Worm (Caenorhabditis elegans) whole organism, L4 larva: Measurements from ENCODE around the gene ajm-1.
A peak's percentile ranks its signal among the peaks of the same experiment; 100 is the strongest.

Source experiments
- F10B5.3 ChIP-seq: sonication (generic microtip); optimal IDR thresholded peaks from 2 replicates; lab custom pipeline; 2016; ENCODE audit warnings: mild to moderate bottlenecking, missing genetic modification characterization, missing compliant biosample characterization
- F26F4.8 ChIP-seq: fragments of 200-800 bp; sonication (Bioruptor generic); conservative IDR thresholded peaks from 2 replicates; pipeline ENCODE4 v1.3.6; 2022; ENCODE audit warnings: missing genetic modification characterization, missing compliant biosample characterization
- F44E2.7 ChIP-seq: fragments of 200-800 bp; sonication (Bioruptor generic); IDR thresholded peaks from 2 replicates; pipeline ENCODE4 v2.1.2; 2022; ENCODE audit warnings: missing genetic modification characterization, missing compliant biosample characterization
- T26A8.4 ChIP-seq: fragments of 200-800 bp; sonication (Bioruptor generic); IDR thresholded peaks from 2 replicates; pipeline ENCODE4 v1.3.6; 2022; ENCODE audit warnings: missing genetic modification characterization, missing compliant biosample characterization
- Y5F2A.4 ChIP-seq: fragments of 200-800 bp; sonication (Bioruptor generic); optimal IDR thresholded peaks from 2 replicates; lab custom pipeline; 2018; ENCODE audit warnings: mild to moderate bottlenecking, missing genetic modification characterization, missing compliant biosample characterization
- aha-1 ChIP-seq: fragments of 150-350 bp; peaks from one replicate; lab custom pipeline; 2014; ENCODE audit warnings: missing biosample characterization, missing genetic modification characterization
- aly-2 ChIP-seq: sonication (generic microtip); optimal IDR thresholded peaks from 2 replicates; lab custom pipeline; 2018; ENCODE audit warnings: missing biosample characterization, missing genetic modification characterization
- arid-1 ChIP-seq: fragments of 200-800 bp; sonication (Bioruptor generic); conservative IDR thresholded peaks from 2 replicates; pipeline ENCODE4 v1.3.6; 2022; ENCODE audit warnings: missing genetic modification reagents, missing genetic modification characterization, missing compliant biosample characterization
- ceh-82 ChIP-seq: sonication (generic microtip); optimal IDR thresholded peaks from 2 replicates; lab custom pipeline; 2017; ENCODE audit warnings: missing biosample characterization, missing genetic modification characterization
- ctbp-1 ChIP-seq: fragments of 200-800 bp; sonication (Bioruptor generic); IDR thresholded peaks from 2 replicates; pipeline ENCODE4 v1.3.6; 2022; ENCODE audit warnings: missing genetic modification reagents, missing genetic modification characterization, missing compliant biosample characterization
- daf-16 ChIP-seq, 3 experiments: sonication (generic microtip); optimal IDR thresholded peaks; 2 replicates each; lab custom pipeline; 2016 to 2017; ENCODE audit warnings: missing genetic modification characterization in 3 of 3, missing genetic modification reagents in 3 of 3, mild to moderate bottlenecking in 2 of 3, missing compliant biosample characterization in 2 of 3, missing biosample characterization in 1 of 3, moderate library complexity in 1 of 3
- daf-8 ChIP-seq: fragments of 200-800 bp; sonication (Bioruptor generic); IDR thresholded peaks from 2 replicates; pipeline ENCODE4 v1.3.6; 2022; ENCODE audit warnings: missing genetic modification characterization, missing compliant biosample characterization
- dmd-8 ChIP-seq: fragments of 200-800 bp; sonication (Bioruptor generic); IDR thresholded peaks from 2 replicates; pipeline ENCODE4 v1.3.6; 2022; ENCODE audit warnings: missing genetic modification characterization, missing compliant biosample characterization
- dmd-9 ChIP-seq: fragments of 200-800 bp; sonication (Bioruptor generic); IDR thresholded peaks from 2 replicates; pipeline ENCODE4 v1.3.6; 2022; ENCODE audit warnings: missing genetic modification reagents, missing genetic modification characterization, missing compliant biosample characterization
- dpl-1 ChIP-seq: fragments of 150-350 bp; optimal IDR thresholded peaks from 2 replicates; lab custom pipeline; 2014; ENCODE audit warnings: missing biosample characterization, missing genetic modification reagents, missing genetic modification characterization
- dve-1 ChIP-seq: sonication (generic microtip); optimal IDR thresholded peaks from 2 replicates; lab custom pipeline; 2017; ENCODE audit warnings: antibody characterized with exemption, mild to moderate bottlenecking, missing genetic modification characterization, missing compliant biosample characterization; ENCODE audit not compliant: insufficient read depth
- hif-1 ChIP-seq, 2 experiments: sonication (generic microtip); optimal IDR thresholded peaks; 2 replicates each; lab custom pipeline; 2016 to 2017; ENCODE audit warnings: missing compliant biosample characterization in 2 of 2, missing genetic modification characterization in 2 of 2, missing genetic modification reagents in 2 of 2, missing genotype in 2 of 2, mild to moderate bottlenecking in 1 of 2
- hlh-11 ChIP-seq: fragments of 200-800 bp; sonication (Bioruptor generic); optimal IDR thresholded peaks from 2 replicates; lab custom pipeline; 2018; ENCODE audit warnings: mild to moderate bottlenecking, missing genetic modification characterization, missing compliant biosample characterization
- hlh-30 ChIP-seq: sonication (generic microtip); optimal IDR thresholded peaks from 2 replicates; lab custom pipeline; 2017; ENCODE audit warnings: antibody characterized with exemption, mild to moderate bottlenecking, missing genetic modification characterization, missing compliant biosample characterization; ENCODE audit not compliant: insufficient read depth
- lim-7 ChIP-seq: fragments of 200-800 bp; sonication (Bioruptor generic); IDR thresholded peaks from 2 replicates; pipeline ENCODE4 v1.3.6; 2022; ENCODE audit warnings: missing genetic modification characterization, missing compliant biosample characterization
- lin-38 ChIP-seq: fragments of 200-800 bp; sonication (Bioruptor generic); IDR thresholded peaks from 2 replicates; pipeline ENCODE4 v1.3.6; 2022; ENCODE audit warnings: missing genetic modification reagents, missing genetic modification characterization, missing compliant biosample characterization
- lin-39 ChIP-seq: fragments of 150-350 bp; optimal IDR thresholded peaks from 2 replicates; lab custom pipeline; 2014; ENCODE audit warnings: missing biosample characterization, missing genetic modification reagents, missing genetic modification characterization
- mdt-29 ChIP-seq: fragments of 200-800 bp; sonication (Bioruptor generic); IDR thresholded peaks from 2 replicates; pipeline ENCODE4 v1.3.6; 2022; ENCODE audit warnings: missing genetic modification reagents, missing genetic modification characterization, missing compliant biosample characterization
- mxl-2 ChIP-seq: fragments of 200-800 bp; sonication (Bioruptor generic); conservative IDR thresholded peaks from 2 replicates; pipeline ENCODE4 v1.3.6; 2022; ENCODE audit warnings: missing genetic modification reagents, missing genetic modification characterization, missing compliant biosample characterization
- nhr-10 ChIP-seq: fragments of 150-350 bp; optimal IDR thresholded peaks from 2 replicates; lab custom pipeline; 2014; ENCODE audit warnings: missing biosample characterization, missing genetic modification characterization
- nhr-102 ChIP-seq: sonication (generic microtip); optimal IDR thresholded peaks from 2 replicates; lab custom pipeline; 2016; ENCODE audit warnings: mild to moderate bottlenecking, missing genetic modification characterization, moderate library complexity, missing compliant biosample characterization
- pha-4 ChIP-seq, 2 experiments: fragments of 150-350 bp in 1 of 2; fragments of 200-800 bp in 1 of 2; sonication (Bioruptor generic) in 1 of 2; IDR thresholded peaks in 1 of 2; optimal IDR thresholded peaks in 1 of 2; 2 replicates each; pipeline versions ENCODE4 v1.3.6 to Lab custom; 2014 to 2022; ENCODE audit warnings: missing genetic modification characterization in 2 of 2, missing genetic modification reagents in 2 of 2, missing biosample characterization in 1 of 2, missing compliant biosample characterization in 1 of 2
- pqm-1 ChIP-seq: sonication (generic microtip); optimal IDR thresholded peaks from 2 replicates; lab custom pipeline; 2017; ENCODE audit warnings: missing biosample characterization, missing genetic modification characterization
- set-16 ChIP-seq: fragments of 200-800 bp; sonication (Bioruptor generic); IDR thresholded peaks from 2 replicates; pipeline ENCODE4 v1.3.6; 2022; ENCODE audit warnings: missing genetic modification reagents, missing genetic modification characterization, missing compliant biosample characterization
- snpc-1.2 ChIP-seq: fragments of 200-800 bp; sonication (Bioruptor generic); IDR thresholded peaks from 2 replicates; pipeline ENCODE4 v1.3.6; 2022; ENCODE audit warnings: missing genetic modification reagents, missing genetic modification characterization, missing compliant biosample characterization
- unc-62 ChIP-seq, 3 experiments: fragments of 150-350 bp in 1 of 3; sonication (generic microtip); optimal IDR thresholded peaks in 2 of 3; peaks in 1 of 3; 1 replicate in 1 of 3; 2 replicates in 2 of 3; lab custom pipeline; 2014 to 2017; ENCODE audit warnings: missing biosample characterization in 3 of 3, missing genetic modification characterization in 3 of 3, missing genetic modification reagents in 3 of 3, missing genotype in 1 of 3
- zag-1 ChIP-seq: fragments of 150-350 bp; optimal IDR thresholded peaks from 2 replicates; lab custom pipeline; 2014; ENCODE audit warnings: missing biosample characterization, missing genetic modification characterization
- zfp-3 ChIP-seq: fragments of 200-800 bp; sonication (Bioruptor generic); conservative IDR thresholded peaks from 2 replicates; pipeline ENCODE4 v1.3.6; 2022; ENCODE audit warnings: missing genetic modification reagents, missing genetic modification characterization, missing compliant biosample characterization

ajm-1 gene

ce11 chrX:9104399-9104798 is 21.7 kb downstream of the ajm-1 start:
- TF ChIP-seq daf-16 (GFP tag; optimal IDR thresholded peaks at IDR 0.05; lab: Kevin White, UChicago) (no peak), daf-16 (tag; optimal IDR thresholded peaks at IDR 0.05; lab: Kevin White, UChicago) (peak; percentile 19), ctbp-1 (no peak), pha-4 (GFP tag; IDR thresholded peaks at IDR 0.05; lab: Robert Waterston, UW) (no peak), pha-4 (tag; optimal IDR thresholded peaks at IDR 0.05; lab: Kevin White, UChicago) (peak; percentile 18), dve-1 (tag; lab: Kevin White, UChicago) (peak; percentile 7), zfp-3 (GFP tag; lab: Robert Waterston, UW) (no peak), hlh-30 (tag; lab: Kevin White, UChicago) (peak; percentile 32)
- TF ChIP-seq, all 104 proteins: peak for 4

ce11 chrX:9105075-9105474 is 22.3 kb downstream of the ajm-1 start:
- no peak for TF ChIP-seq aly-2
- no peak for TF ChIP-seq nhr-102 (tag; lab: Kevin White, UChicago)
- TF ChIP-seq F10B5.3 (tag; lab: Kevin White, UChicago), result no peak
- TF ChIP-seq dve-1 (tag; lab: Kevin White, UChicago), result peak; percentile 30
- no peak for TF ChIP-seq hif-1 (tag; optimal IDR thresholded peaks at IDR 0.05; lab: Kevin White, UChicago)
- TF ChIP-seq pqm-1 (tag; lab: Kevin White, UChicago), result peak; percentile 32
- TF ChIP-seq daf-16 (GFP tag; optimal IDR thresholded peaks at IDR 0.05; lab: Kevin White, UChicago), result no peak
- peak; percentile 95 for TF ChIP-seq daf-16 (tag; optimal IDR thresholded peaks at IDR 0.05; lab: Kevin White, UChicago)
- no peak for TF ChIP-seq snpc-1.2 (GFP tag; lab: Robert Waterston, UW)
- TF ChIP-seq F44E2.7, result no peak
- TF ChIP-seq zag-1 (tag; lab: Kevin White, UChicago), result no peak
- TF ChIP-seq daf-8 (GFP tag; lab: Robert Waterston, UW), result no peak
- TF ChIP-seq arid-1, result no peak
- no peak for TF ChIP-seq aha-1 (tag; lab: Kevin White, UChicago)
- no peak for TF ChIP-seq Y5F2A.4 (GFP tag; lab: Kevin White, UChicago)

ce11 chrX:9105888-9106287 is 23.1 kb downstream of the ajm-1 start:
- TF ChIP-seq set-16 (GFP tag; lab: Robert Waterston, UW) (peak; percentile 63; the same call in 1 of the 2 replicates), hlh-11 (tag; lab: Kevin White, UChicago) (no peak), lim-7 (no peak)
- TF ChIP-seq, all 104 proteins: peak for 1

ce11 chrX:9107866-9108265 is 25.1 kb downstream of the ajm-1 start:
- TF ChIP-seq dmd-9 (GFP tag; lab: Robert Waterston, UW), result no peak
- peak in 1 of 2 experiments; percentile 98 for TF ChIP-seq unc-62 (GFP tag; optimal IDR thresholded peaks at IDR 0.05 in 1 of 2; lab: Kevin White, UChicago)
- TF ChIP-seq unc-62 (tag; optimal IDR thresholded peaks at IDR 0.05; lab: Kevin White, UChicago), result no peak

ce11 chrX:9111585-9111984 is 28.8 kb downstream of the ajm-1 start:
- no peak for TF ChIP-seq lin-38 (GFP tag; lab: Robert Waterston, UW)
- TF ChIP-seq dpl-1 (GFP tag; lab: Kevin White, UChicago), result no peak
- TF ChIP-seq ceh-82 (tag; lab: Kevin White, UChicago), result no peak
- TF ChIP-seq dmd-8, result no peak
- no peak for TF ChIP-seq T26A8.4 (GFP tag; lab: Robert Waterston, UW)
- TF ChIP-seq hlh-30 (tag; lab: Kevin White, UChicago), result no peak
- TF ChIP-seq mdt-29 (GFP tag; lab: Robert Waterston, UW), result no peak
- no peak for TF ChIP-seq daf-8 (GFP tag; lab: Robert Waterston, UW)
- TF ChIP-seq lin-39 (tag; lab: Kevin White, UChicago), result no peak
- no peak for TF ChIP-seq nhr-10 (tag; lab: Kevin White, UChicago)
- no peak for TF ChIP-seq F26F4.8 (GFP tag; lab: Robert Waterston, UW)
- TF ChIP-seq mxl-2 (GFP tag; lab: Robert Waterston, UW), result no peak
